Worm (Caenorhabditis elegans) whole organism, L4 larva: Measurements from ENCODE around the gene Y37D8A.6.

Experiments used
- T20F7.1 ChIP-seq: fragments of 200-800 bp; sonication (Bioruptor generic); optimal IDR thresholded peaks from 2 replicates; lab custom pipeline; 2018; ENCODE audit warnings: mild to moderate bottlenecking, missing genetic modification characterization, missing compliant biosample characterization
- Y75B8A.6 ChIP-seq: fragments of 200-800 bp; sonication (Bioruptor generic); IDR thresholded peaks from 2 replicates; pipeline ENCODE4 v1.3.6; 2022; ENCODE audit warnings: missing genetic modification reagents, missing genetic modification characterization, missing compliant biosample characterization
- aly-2 ChIP-seq: sonication (generic microtip); optimal IDR thresholded peaks from 2 replicates; lab custom pipeline; 2018; ENCODE audit warnings: missing biosample characterization, missing genetic modification characterization
- ceh-28 ChIP-seq: fragments of 150-350 bp; optimal IDR thresholded peaks from 2 replicates; lab custom pipeline; 2014; ENCODE audit warnings: missing biosample characterization, missing genetic modification reagents, missing genetic modification characterization
- ceh-32 ChIP-seq: sonication (generic microtip); optimal IDR thresholded peaks from 2 replicates; lab custom pipeline; 2016; ENCODE audit warnings: mild to moderate bottlenecking, missing genetic modification characterization, missing compliant biosample characterization; ENCODE audit not compliant: poor library complexity
- ceh-82 ChIP-seq: sonication (generic microtip); optimal IDR thresholded peaks from 2 replicates; lab custom pipeline; 2017; ENCODE audit warnings: missing biosample characterization, missing genetic modification characterization
- egl-27 ChIP-seq: sonication (generic microtip); optimal IDR thresholded peaks from 3 replicates; lab custom pipeline; 2017; ENCODE audit warnings: missing biosample characterization, missing genetic modification reagents, missing genetic modification characterization
- jun-1 ChIP-seq: fragments of 150-350 bp; optimal IDR thresholded peaks from 2 replicates; lab custom pipeline; 2014; ENCODE audit warnings: missing biosample characterization, missing genetic modification reagents, missing genetic modification characterization
- mxl-3 ChIP-seq: fragments of 200-800 bp; sonication (Bioruptor generic); optimal IDR thresholded peaks from 2 replicates; lab custom pipeline; 2018; ENCODE audit warnings: mild to moderate bottlenecking, missing genetic modification characterization, missing compliant biosample characterization
- nhr-77 ChIP-seq: fragments of 150-350 bp; optimal IDR thresholded peaks from 2 replicates; lab custom pipeline; 2014; ENCODE audit warnings: missing biosample characterization, missing genetic modification characterization
- php-3 ChIP-seq: fragments of 200-800 bp; sonication (Bioruptor generic); IDR thresholded peaks from 2 replicates; pipeline ENCODE4 v1.3.6; 2022; ENCODE audit warnings: missing genetic modification reagents, missing genetic modification characterization, missing compliant biosample characterization
- tag-97 ChIP-seq: fragments of 200-800 bp; sonication (Bioruptor generic); IDR thresholded peaks from 2 replicates; pipeline ENCODE4 v1.3.6; 2022; ENCODE audit warnings: missing genetic modification characterization, missing compliant biosample characterization
- ztf-11 ChIP-seq: fragments of 150-350 bp; optimal IDR thresholded peaks from 2 replicates; lab custom pipeline; 2014; ENCODE audit warnings: missing biosample characterization, missing genetic modification characterization

- no peak for TF ChIP-seq aly-2 (tag; lab: Kevin White, UChicago)
- TF ChIP-seq jun-1 (tag; lab: Kevin White, UChicago), result no peak
- TF ChIP-seq php-3, result no peak
- TF ChIP-seq mxl-3 (GFP tag; lab: Kevin White, UChicago), result no peak
- TF ChIP-seq ceh-32, result no peak
- TF ChIP-seq ceh-82 (tag; lab: Kevin White, UChicago), result no peak
- TF ChIP-seq ztf-11 (tag; lab: Kevin White, UChicago), result no peak
- no peak for TF ChIP-seq nhr-77
- no peak for TF ChIP-seq ceh-28 (tag; lab: Kevin White, UChicago)
- no peak for TF ChIP-seq tag-97 (GFP tag; lab: Robert Waterston, UW)
- TF ChIP-seq Y75B8A.6, result no peak
- no peak for TF ChIP-seq egl-27 (tag; lab: Kevin White, UChicago)
- no peak for TF ChIP-seq T20F7.1
Measured at ce11 chrIII:12836742-12837285, 33.3 kb downstream of the Y37D8A.6 start.
